Worm (Caenorhabditis elegans) whole organism, young adult: ENCODE results near the gene ZK930.7.

Experiments
- F49E8.2 ChIP-seq: sonication (generic microtip); optimal IDR thresholded peaks from 3 replicates; lab custom pipeline; 2017; ENCODE audit warnings: missing genetic modification characterization, mild to moderate bottlenecking, missing compliant biosample characterization, antibody characterized with exemption, moderate library complexity; ENCODE audit not compliant: insufficient read depth
- F57A8.1 ChIP-seq: fragments of 200-800 bp; sonication (Bioruptor generic); optimal IDR thresholded peaks from 2 replicates; lab custom pipeline; 2018; ENCODE audit warnings: mild to moderate bottlenecking, missing genetic modification characterization, moderate library complexity, missing compliant biosample characterization
- Y53G8AR.9 ChIP-seq: fragments of 200-800 bp; sonication (Bioruptor generic); conservative IDR thresholded peaks from 2 replicates; pipeline ENCODE4 v1.3.6; 2022; ENCODE audit warnings: missing genetic modification reagents, missing genetic modification characterization, missing compliant biosample characterization
- akir-1 ChIP-seq: fragments of 200-800 bp; sonication (Bioruptor generic); optimal IDR thresholded peaks from 2 replicates; lab custom pipeline; 2018; ENCODE audit warnings: mild to moderate bottlenecking, missing genetic modification characterization, moderate library complexity, missing compliant biosample characterization
- hsf-1 ChIP-seq: fragments of 200-800 bp; sonication (Bioruptor generic); IDR thresholded peaks from 2 replicates; pipeline ENCODE4 v1.3.6; 2022; ENCODE audit warnings: missing genetic modification reagents, missing genetic modification characterization, missing compliant biosample characterization
- xnd-1 ChIP-seq: sonication (generic microtip); optimal IDR thresholded peaks from 2 replicates; lab custom pipeline; 2016; ENCODE audit warnings: missing genotype, missing genetic modification reagents, missing genetic modification characterization, missing compliant biosample characterization

DNA sequence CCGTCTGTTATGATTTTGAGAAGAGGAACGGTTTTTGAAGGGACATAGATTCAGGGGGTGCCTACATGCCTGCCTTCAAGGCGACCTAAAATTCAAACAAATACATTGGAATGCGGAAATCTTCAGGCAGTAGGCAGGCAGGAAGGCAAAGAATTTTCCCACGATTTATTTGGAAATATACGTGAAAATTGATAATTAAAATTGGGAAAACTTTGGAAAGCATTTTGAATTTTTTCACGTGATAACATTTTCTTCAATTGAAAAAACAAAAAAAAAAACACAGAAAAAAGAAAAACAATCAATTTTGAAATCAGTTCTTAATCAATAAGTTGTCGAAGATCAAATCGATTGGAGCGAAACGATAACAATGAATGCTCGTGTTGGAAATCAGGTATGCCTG is 8.2 kb upstream of the ZK930.7 start, which contains the start of gene ZK930.4:
- TF ChIP-seq F49E8.2 (tag; lab: Kevin White, UChicago) (no peak), Y53G8AR.9 (no peak), hsf-1 (GFP tag; lab: Robert Waterston, UW) (no peak), F57A8.1 (GFP tag; lab: Kevin White, UChicago) (no peak), xnd-1 (tag; lab: Kevin White, UChicago) (no peak), akir-1 (no peak)
